Fruit fly (Drosophila melanogaster) whole organism, prepupa: ENCODE data around the gene CG15239.

Experiments used
- CG10631 ChIP-seq: fragments of 200-800 bp; sonication (Bioruptor generic); optimal IDR thresholded peaks from 2 replicates; lab custom pipeline; 2016; ENCODE audit warnings: missing biosample characterization, missing genetic modification characterization
- CG32006 ChIP-seq: fragments of 200-800 bp; sonication (Bioruptor generic); optimal IDR thresholded peaks from 3 replicates; lab custom pipeline; 2017; ENCODE audit warnings: missing biosample characterization, mild to moderate bottlenecking, missing genetic modification characterization
- CG4318 ChIP-seq: fragments of 200-800 bp; sonication (Bioruptor generic); optimal IDR thresholded peaks from 3 replicates; lab custom pipeline; 2017; ENCODE audit warnings: missing biosample characterization, mild to moderate bottlenecking, missing genetic modification characterization
- CG6163 ChIP-seq: fragments of 200-800 bp; sonication (Bioruptor generic); IDR thresholded peaks from 3 replicates; pipeline ENCODE4 v1.3.6; 2022; ENCODE audit warnings: missing biosample characterization, missing genetic modification characterization
- CG8632 ChIP-seq: fragments of 200-800 bp; sonication (Bioruptor generic); optimal IDR thresholded peaks from 3 replicates; lab custom pipeline; 2016; ENCODE audit warnings: missing biosample characterization, missing genetic modification characterization
- Ets21C ChIP-seq: fragments of 200-800 bp; sonication (Bioruptor generic); optimal IDR thresholded peaks from 3 replicates; lab custom pipeline; 2016; ENCODE audit warnings: missing biosample characterization, missing genetic modification characterization
- Gug ChIP-seq: fragments of 200-800 bp; sonication (Bioruptor generic); IDR thresholded peaks from 2 replicates; pipeline ENCODE4 v1.3.6; 2022; ENCODE audit warnings: missing biosample characterization, missing genetic modification characterization
- dac ChIP-seq: fragments of 200-800 bp; sonication (Bioruptor generic); optimal IDR thresholded peaks from 2 replicates; lab custom pipeline; 2017; ENCODE audit warnings: missing biosample characterization, mild to moderate bottlenecking, missing genetic modification characterization
- net ChIP-seq: fragments of 200-800 bp; sonication (Bioruptor generic); optimal IDR thresholded peaks from 3 replicates; lab custom pipeline; 2016; ENCODE audit warnings: missing biosample characterization, missing genetic modification characterization

DNA sequence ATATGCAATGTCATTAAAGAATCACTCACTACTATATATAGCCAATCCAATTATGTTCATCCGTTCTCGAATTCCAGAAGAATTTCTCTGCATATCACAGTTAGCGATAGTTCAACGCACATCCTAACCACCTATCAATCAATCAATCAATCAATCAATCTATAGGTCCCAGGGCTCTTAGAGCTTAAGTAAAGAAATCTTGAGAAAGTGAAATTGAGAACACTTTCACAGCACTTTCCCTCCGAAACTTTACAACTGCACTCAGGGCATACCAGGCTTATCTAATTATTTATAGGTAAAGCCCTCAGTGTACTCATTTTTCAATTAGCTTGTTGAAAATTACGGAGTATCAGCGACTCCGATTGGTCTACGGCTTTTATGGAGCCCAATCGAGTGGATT is 9.5 kb upstream of the CG15239 start:
- no peak for TF ChIP-seq Ets21C
- TF ChIP-seq CG8632, result no peak
- TF ChIP-seq CG10631 (GFP tag; lab: Kevin White, UChicago), result no peak
- no peak for TF ChIP-seq CG4318 (GFP tag; lab: Kevin White, UChicago)
- no peak for TF ChIP-seq net (GFP tag; lab: Kevin White, UChicago)
- TF ChIP-seq CG6163 (GFP tag; lab: Robert Waterston, UW), result no peak
- no peak for TF ChIP-seq Gug (GFP tag; lab: Robert Waterston, UW)
- TF ChIP-seq CG32006 (GFP tag; lab: Kevin White, UChicago), result no peak
- no peak for TF ChIP-seq dac
